Fruit fly (Drosophila melanogaster) whole organism, embryonic: ENCODE results near the gene CG34107.
A peak's percentile ranks its signal among the peaks of the same experiment; 100 is the strongest.

Source experiments
- Atf-2 ChIP-seq: fragments of 200-800 bp; sonication (Bioruptor generic); optimal IDR thresholded peaks from 2 replicates; lab custom pipeline; 2016; ENCODE audit warnings: missing biosample characterization, missing genetic modification characterization
- Awh ChIP-seq: fragments of 200-800 bp; sonication (Bioruptor generic); IDR thresholded peaks from 2 replicates; pipeline ENCODE4, ENCODE4 v1.3.6; 2022; ENCODE audit warnings: missing biosample characterization, missing genetic modification characterization
- CG10147 ChIP-seq: fragments of 200-800 bp; sonication (Bioruptor generic); optimal IDR thresholded peaks from 2 replicates; lab custom pipeline; 2019; ENCODE audit warnings: missing biosample characterization, mild to moderate bottlenecking, missing genetic modification characterization, moderate library complexity
- CG10979 ChIP-seq: fragments of 200-800 bp; sonication (Bioruptor generic); optimal IDR thresholded peaks from 2 replicates; lab custom pipeline; 2018; ENCODE audit warnings: missing biosample characterization, mild to moderate bottlenecking, missing genetic modification characterization, moderate library complexity
- CG12155 ChIP-seq: fragments of 200-800 bp; sonication (Bioruptor generic); optimal IDR thresholded peaks from 3 replicates; lab custom pipeline; 2016; ENCODE audit warnings: missing biosample characterization, missing genetic modification characterization
- CG1233 ChIP-seq: fragments of 200-800 bp; sonication (Bioruptor generic); optimal IDR thresholded peaks from 4 replicates; lab custom pipeline; 2018; ENCODE audit warnings: missing biosample characterization, mild to moderate bottlenecking, missing genetic modification characterization
- CG13894 ChIP-seq: fragments of 200-800 bp; sonication (Bioruptor generic); optimal IDR thresholded peaks from 3 replicates; lab custom pipeline; 2018; ENCODE audit warnings: missing biosample characterization, mild to moderate bottlenecking, missing genetic modification characterization, moderate library complexity
- CG14050 ChIP-seq: fragments of 200-800 bp; sonication (Bioruptor generic); IDR thresholded peaks from 3 replicates; pipeline ENCODE4 v1.3.6; 2022; ENCODE audit warnings: missing biosample characterization, missing genetic modification characterization
- CG1602 ChIP-seq: fragments of 200-800 bp; sonication (Bioruptor generic); optimal IDR thresholded peaks from 3 replicates; lab custom pipeline; 2016; ENCODE audit warnings: missing biosample characterization, missing genetic modification characterization
- CG1792 ChIP-seq: fragments of 200-800 bp; sonication (Bioruptor generic); optimal IDR thresholded peaks from 2 replicates; lab custom pipeline; 2016; ENCODE audit warnings: missing biosample characterization, missing genetic modification characterization
- CG18599 ChIP-seq: fragments of 200-800 bp; sonication (Bioruptor generic); optimal IDR thresholded peaks from 3 replicates; lab custom pipeline; 2017; ENCODE audit warnings: missing biosample characterization, missing genetic modification characterization, mild to moderate bottlenecking, moderate library complexity, missing genetic modification reagents
- CG2875 ChIP-seq: fragments of 200-800 bp; sonication (Bioruptor generic); optimal IDR thresholded peaks from 2 replicates; lab custom pipeline; 2017; ENCODE audit warnings: missing biosample characterization, mild to moderate bottlenecking, missing genetic modification characterization, missing genetic modification reagents
- CG32767 ChIP-seq: fragments of 200-800 bp; sonication (Bioruptor generic); IDR thresholded peaks from 2 replicates; pipeline ENCODE4 v1.3.6; 2022; ENCODE audit warnings: missing biosample characterization, missing genetic modification characterization
- CG4424 ChIP-seq: fragments of 200-800 bp; sonication (Bioruptor generic); optimal IDR thresholded peaks from 3 replicates; lab custom pipeline; 2016; ENCODE audit warnings: missing biosample characterization, missing genetic modification characterization
- CG5245 ChIP-seq: fragments of 200-800 bp; sonication (Bioruptor generic); optimal IDR thresholded peaks from 3 replicates; lab custom pipeline; 2016; ENCODE audit warnings: missing biosample characterization, missing genetic modification characterization
- CG6272 ChIP-seq: fragments of 200-800 bp; sonication (Bioruptor generic); IDR thresholded peaks from 2 replicates; pipeline ENCODE4 v1.3.6; 2022; ENCODE audit warnings: missing biosample characterization, missing genetic modification characterization
- CG6765 ChIP-seq: fragments of 200-800 bp; sonication (Bioruptor generic); optimal IDR thresholded peaks from 3 replicates; lab custom pipeline; 2017; ENCODE audit warnings: missing biosample characterization, mild to moderate bottlenecking, missing genetic modification characterization
- CG7556 ChIP-seq: fragments of 200-800 bp; sonication (Bioruptor generic); optimal IDR thresholded peaks from 2 replicates; lab custom pipeline; 2017; ENCODE audit warnings: missing biosample characterization, mild to moderate bottlenecking, missing genetic modification characterization
- CG8281 ChIP-seq: fragments of 200-800 bp; sonication (Bioruptor generic); optimal IDR thresholded peaks from 2 replicates; lab custom pipeline; 2018; ENCODE audit warnings: missing biosample characterization, mild to moderate bottlenecking, missing genetic modification characterization, moderate library complexity
- CG8924 ChIP-seq: fragments of 200-800 bp; optimal IDR thresholded peaks from 3 replicates; lab custom pipeline; 2019; ENCODE audit warnings: missing biosample characterization, mild to moderate bottlenecking, missing genetic modification characterization, moderate library complexity
- CG9437 ChIP-seq: fragments of 200-800 bp; sonication (Bioruptor generic); optimal IDR thresholded peaks from 2 replicates; lab custom pipeline; 2018; ENCODE audit warnings: missing biosample characterization, mild to moderate bottlenecking, missing genetic modification characterization
- CG9727 ChIP-seq: fragments of 200-800 bp; sonication (Bioruptor generic); optimal IDR thresholded peaks from 3 replicates; lab custom pipeline; 2017; ENCODE audit warnings: missing biosample characterization, mild to moderate bottlenecking, missing genetic modification characterization
- CG9932 ChIP-seq: fragments of 200-800 bp; sonication (Bioruptor generic); IDR thresholded peaks from 2 replicates; pipeline ENCODE4 v1.3.6; 2022; ENCODE audit warnings: missing biosample characterization, missing genetic modification characterization
- CoRest ChIP-seq: fragments of 200-800 bp; sonication (Bioruptor generic); optimal IDR thresholded peaks from 3 replicates; lab custom pipeline; 2018; ENCODE audit warnings: missing biosample characterization, mild to moderate bottlenecking, missing genetic modification characterization, moderate library complexity
- Dll ChIP-seq: fragments of 200-800 bp; sonication (Bioruptor generic); IDR thresholded peaks from 4 replicates; pipeline ENCODE4 v1.3.6; 2022; ENCODE audit warnings: missing biosample characterization, missing genetic modification characterization; ENCODE audit not compliant: partially characterized antibody
- Fer2 ChIP-seq: fragments of 200-800 bp; sonication (Bioruptor generic); optimal IDR thresholded peaks from 2 replicates; lab custom pipeline; 2018; ENCODE audit warnings: missing biosample characterization, mild to moderate bottlenecking, missing genetic modification characterization, moderate library complexity
- HLH54F ChIP-seq: fragments of 200-800 bp; sonication (Bioruptor generic); optimal IDR thresholded peaks from 3 replicates; lab custom pipeline; 2016; ENCODE audit warnings: missing biosample characterization, missing genetic modification characterization
- Hey ChIP-seq: fragments of 200-800 bp; sonication (Bioruptor generic); optimal IDR thresholded peaks from 3 replicates; lab custom pipeline; 2018; ENCODE audit warnings: missing biosample characterization, mild to moderate bottlenecking, missing genetic modification characterization
- Kr ChIP-seq: fragments of 200-800 bp; sonication (Bioruptor generic); optimal IDR thresholded peaks from 2 replicates; lab custom pipeline; 2017; ENCODE audit warnings: missing biosample characterization, mild to moderate bottlenecking, missing genetic modification characterization
- MTF-1 ChIP-seq: fragments of 200-800 bp; sonication (Bioruptor generic); optimal IDR thresholded peaks from 2 replicates; lab custom pipeline; 2018; ENCODE audit warnings: missing biosample characterization, mild to moderate bottlenecking, missing genetic modification characterization, borderline replicate concordance
- PHDP ChIP-seq: fragments of 200-800 bp; sonication (Bioruptor generic); optimal IDR thresholded peaks from 3 replicates; lab custom pipeline; 2018; ENCODE audit warnings: missing biosample characterization, mild to moderate bottlenecking, missing genetic modification characterization, moderate library complexity
- Rfx ChIP-seq: fragments of 200-800 bp; sonication (Bioruptor generic); IDR thresholded peaks from 2 replicates; pipeline ENCODE4 v1.3.6; 2022; ENCODE audit warnings: missing biosample characterization, missing genetic modification characterization
- ato ChIP-seq: fragments of 200-800 bp; sonication (Bioruptor generic); IDR thresholded peaks from 2 replicates; pipeline ENCODE4 v1.3.6; 2022; ENCODE audit warnings: missing biosample characterization, missing genetic modification characterization; ENCODE audit not compliant: partially characterized antibody
- bowl ChIP-seq: fragments of 200-800 bp; sonication (Bioruptor generic); IDR thresholded peaks from 2 replicates; pipeline ENCODE4 v1.3.6; 2022; ENCODE audit warnings: missing biosample characterization, missing genetic modification characterization
- chm ChIP-seq: fragments of 200-800 bp; sonication (Bioruptor generic); IDR thresholded peaks from 2 replicates; pipeline ENCODE4 v1.3.6; 2022; ENCODE audit warnings: missing biosample characterization, missing genetic modification characterization
- chn ChIP-seq: fragments of 200-800 bp; sonication (Bioruptor generic); optimal IDR thresholded peaks from 2 replicates; lab custom pipeline; 2016; ENCODE audit warnings: missing biosample characterization, missing genetic modification characterization
- danr ChIP-seq: fragments of 200-800 bp; sonication (Bioruptor generic); IDR thresholded peaks from 2 replicates; pipeline ENCODE4 v1.3.6; 2022; ENCODE audit warnings: missing biosample characterization, missing genetic modification characterization
- dm ChIP-seq: fragments of 200-800 bp; sonication (Bioruptor generic); optimal IDR thresholded peaks from 3 replicates; lab custom pipeline; 2016; ENCODE audit warnings: missing biosample characterization, missing genetic modification characterization
- dysf ChIP-seq: fragments of 200-800 bp; sonication (Bioruptor generic); IDR thresholded peaks from 3 replicates; pipeline ENCODE4 v1.3.6; 2022; ENCODE audit warnings: missing biosample characterization, missing genetic modification characterization
- ems ChIP-seq: fragments of 200-800 bp; sonication (Bioruptor generic); optimal IDR thresholded peaks from 3 replicates; lab custom pipeline; 2016; ENCODE audit warnings: missing biosample characterization, missing genetic modification characterization
- ewg ChIP-seq: fragments of 200-800 bp; sonication (Bioruptor generic); optimal IDR thresholded peaks from 3 replicates; lab custom pipeline; 2017; ENCODE audit warnings: mild to moderate bottlenecking, missing biosample characterization, missing genetic modification reagents, missing genetic modification characterization
- fd3F ChIP-seq: fragments of 200-800 bp; sonication (Bioruptor generic); optimal IDR thresholded peaks from 2 replicates; lab custom pipeline; 2018; ENCODE audit warnings: missing biosample characterization, mild to moderate bottlenecking, missing genetic modification characterization, moderate library complexity
- gcm ChIP-seq: fragments of 200-800 bp; sonication (Bioruptor generic); optimal IDR thresholded peaks from 2 replicates; lab custom pipeline; 2019; ENCODE audit warnings: missing biosample characterization, mild to moderate bottlenecking, missing genetic modification characterization, moderate library complexity
- jing ChIP-seq: fragments of 200-800 bp; sonication (Bioruptor generic); optimal IDR thresholded peaks from 2 replicates; lab custom pipeline; 2018; ENCODE audit warnings: missing biosample characterization, mild to moderate bottlenecking, missing genetic modification characterization
- jumu ChIP-seq: fragments of 200-800 bp; sonication (Bioruptor generic); optimal IDR thresholded peaks from 3 replicates; lab custom pipeline; 2016; ENCODE audit warnings: missing biosample characterization, missing genetic modification characterization
- lab ChIP-seq: fragments of 200-800 bp; sonication (Bioruptor generic); optimal IDR thresholded peaks from 3 replicates; lab custom pipeline; 2017; ENCODE audit warnings: missing biosample characterization, missing genetic modification characterization, mild to moderate bottlenecking, moderate library complexity, missing genetic modification reagents
- nerfin-2 ChIP-seq: fragments of 200-800 bp; sonication (Bioruptor generic); IDR thresholded peaks from 2 replicates; pipeline ENCODE4 v1.3.6; 2022; ENCODE audit warnings: missing biosample characterization, missing genetic modification characterization; ENCODE audit not compliant: partially characterized antibody
- ro ChIP-seq: fragments of 200-800 bp; sonication (Bioruptor generic); IDR thresholded peaks from 2 replicates; pipeline ENCODE4 v1.3.6; 2022; ENCODE audit warnings: missing biosample characterization, missing genetic modification characterization
- slbo ChIP-seq: fragments of 200-800 bp; sonication (Bioruptor generic); IDR thresholded peaks from 2 replicates; pipeline ENCODE4 v1.3.6; 2022; ENCODE audit warnings: missing biosample characterization, missing genetic modification characterization
- tio ChIP-seq: fragments of 200-800 bp; sonication (Bioruptor generic); optimal IDR thresholded peaks from 2 replicates; lab custom pipeline; 2017; ENCODE audit warnings: missing biosample characterization, missing genetic modification characterization, inconsistent platforms

CG34107 gene

DNA sequence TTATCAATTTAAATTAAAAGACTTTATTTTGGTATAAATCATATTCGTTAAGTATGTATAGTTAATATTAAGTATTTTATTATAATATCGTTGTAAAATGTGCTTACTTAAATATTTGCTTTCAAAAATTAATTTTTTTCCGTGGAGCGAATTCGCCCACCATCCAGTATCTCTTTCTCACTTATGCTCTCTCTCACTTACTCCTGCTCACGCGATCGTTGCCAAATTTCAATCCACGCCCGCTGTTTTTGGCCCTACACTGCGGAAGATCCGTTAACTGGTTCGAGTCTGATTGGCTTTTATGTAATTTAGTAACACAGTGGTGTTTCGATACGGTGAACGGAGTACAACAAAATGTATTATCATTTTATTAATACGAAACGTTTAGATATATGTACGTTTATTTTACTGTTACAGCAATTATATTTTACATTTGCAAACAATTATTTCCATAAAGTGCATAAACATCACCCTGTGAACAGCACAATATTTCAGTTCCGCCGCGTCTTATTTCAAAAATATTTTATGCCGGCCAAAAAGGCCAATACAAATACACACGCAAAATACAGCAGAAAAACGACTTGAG is 40.9 kb downstream of the CG34107 start (continued):
- TF ChIP-seq Dll (GFP tag; lab: Robert Waterston, UW) (no peak), CG2875 (GFP tag; lab: Kevin White, UChicago) (no peak), slbo (GFP tag; lab: Robert Waterston, UW) (peak; percentile 87), CG5245 (GFP tag; lab: Kevin White, UChicago) (no peak), CG12155 (GFP tag; lab: Kevin White, UChicago) (peak; percentile 26), danr (no peak), CG9932 (GFP tag; lab: Robert Waterston, UW) (peak; percentile 82), CG4424 (peak; percentile 44), HLH54F (GFP tag; lab: Kevin White, UChicago) (peak; percentile 24), CG1602 (GFP tag; lab: Kevin White, UChicago) (no peak), Fer2 (tag; lab: Kevin White, UChicago) (no peak), jing (GFP tag; lab: Kevin White, UChicago) (no peak), Hey (no peak), CG18599 (GFP tag; lab: Kevin White, UChicago) (peak; percentile 77), nerfin-2 (GFP tag; lab: Robert Waterston, UW) (no peak), CG13894 (peak; percentile 9), fd3F (peak; percentile 56), CG1233 (GFP tag; lab: Kevin White, UChicago) (peak; percentile 40), gcm (GFP tag; lab: Kevin White, UChicago) (no peak), CG1792 (GFP tag; lab: Kevin White, UChicago) (peak; percentile 23), ewg (GFP tag; lab: Kevin White, UChicago) (peak; percentile 5), Awh (GFP tag; lab: Robert Waterston, UW) (no peak), CoRest (tag; lab: Kevin White, UChicago) (peak; percentile 57), MTF-1 (no peak), Atf-2 (no peak), chn (GFP tag; lab: Kevin White, UChicago) (peak; percentile 25), ems (no peak), CG10147 (GFP tag; lab: Kevin White, UChicago) (peak; percentile 47), CG32767 (GFP tag; lab: Robert Waterston, UW) (peak; percentile 41; the same call in 1 of the 2 replicates), CG7556 (peak; percentile 67), Kr (no peak), Rfx (peak; percentile 85), jumu (GFP tag; lab: Kevin White, UChicago) (peak; percentile 33), lab (GFP tag; lab: Kevin White, UChicago) (peak; percentile 74), dm (GFP tag; lab: Kevin White, UChicago) (peak; percentile 17), chm (peak; percentile 41; the same call in 1 of the 2 replicates), ato (GFP tag; lab: Robert Waterston, UW) (no peak), CG10979 (peak; percentile 6), CG14050 (no peak; the same call in 2 of the 3 replicates), tio (peak; percentile 44), bowl (GFP tag; lab: Robert Waterston, UW) (no peak), dysf (GFP tag; lab: Robert Waterston, UW) (peak; percentile 76), CG8924 (tag; lab: Kevin White, UChicago) (peak; percentile 44), CG9437 (GFP tag; lab: Kevin White, UChicago) (peak; percentile 16), CG6272 (GFP tag; lab: Robert Waterston, UW) (peak; percentile 53; the same call in 1 of the 2 replicates), ro (GFP tag; lab: Robert Waterston, UW) (no peak), CG6765 (GFP tag; lab: Kevin White, UChicago) (peak; percentile 35), CG9727 (peak; percentile 51), PHDP (peak; percentile 63), CG8281 (no peak)
